Fruit fly (Drosophila melanogaster) whole organism, embryonic: Measurements from ENCODE around the gene Rbp6.

Experiments
- B-H1 ChIP-seq: fragments of 200-800 bp; sonication (Bioruptor generic); IDR thresholded peaks from 3 replicates; pipeline ENCODE4 v1.3.6; 2022; ENCODE audit warnings: missing biosample characterization, missing genetic modification characterization
- BEAF-32 ChIP-seq: fragments of 200-800 bp; sonication (Bioruptor generic); optimal IDR thresholded peaks from 3 replicates; lab custom pipeline; 2017; ENCODE audit warnings: missing biosample characterization, missing genetic modification characterization, mild to moderate bottlenecking, moderate library complexity, missing genetic modification reagents
- BtbVII ChIP-seq: fragments of 200-800 bp; sonication (Bioruptor generic); optimal IDR thresholded peaks from 3 replicates; lab custom pipeline; 2017; ENCODE audit warnings: missing biosample characterization, mild to moderate bottlenecking, missing genetic modification characterization
- CG10959 ChIP-seq: fragments of 200-800 bp; sonication (Bioruptor generic); IDR thresholded peaks from 2 replicates; pipeline ENCODE4 v1.3.6; 2022; ENCODE audit warnings: missing biosample characterization, missing genetic modification characterization
- CG11695 ChIP-seq: fragments of 200-800 bp; sonication (Bioruptor generic); IDR thresholded peaks from 3 replicates; pipeline ENCODE4 v1.3.6; 2022; ENCODE audit warnings: missing biosample characterization, missing genetic modification characterization
- CG13123 ChIP-seq: fragments of 200-800 bp; sonication (Bioruptor generic); optimal IDR thresholded peaks from 2 replicates; lab custom pipeline; 2016; ENCODE audit warnings: missing biosample characterization, missing genetic modification characterization
- CG13296 ChIP-seq: fragments of 200-800 bp; sonication (Bioruptor generic); optimal IDR thresholded peaks from 3 replicates; lab custom pipeline; 2018; ENCODE audit warnings: missing biosample characterization, mild to moderate bottlenecking, missing genetic modification characterization
- CG14441 ChIP-seq: fragments of 200-800 bp; sonication (Bioruptor generic); IDR thresholded peaks from 2 replicates; pipeline ENCODE4 v1.3.6; 2022; ENCODE audit warnings: missing biosample characterization, missing genetic modification characterization
- CG14710 ChIP-seq: fragments of 200-800 bp; sonication (Bioruptor generic); optimal IDR thresholded peaks from 3 replicates; lab custom pipeline; 2019; ENCODE audit warnings: missing biosample characterization, mild to moderate bottlenecking, missing genetic modification characterization, moderate library complexity
- CG16863 ChIP-seq: fragments of 200-800 bp; sonication (Bioruptor generic); optimal IDR thresholded peaks from 3 replicates; lab custom pipeline; 2016; ENCODE audit warnings: missing biosample characterization, missing genetic modification characterization
- CG17385 ChIP-seq: fragments of 200-800 bp; sonication (Bioruptor generic); optimal IDR thresholded peaks from 3 replicates; lab custom pipeline; 2018; ENCODE audit warnings: missing biosample characterization, mild to moderate bottlenecking, missing genetic modification characterization
- CG2120 ChIP-seq: fragments of 200-800 bp; sonication (Bioruptor generic); optimal IDR thresholded peaks from 3 replicates; lab custom pipeline; 2016; ENCODE audit warnings: missing biosample characterization, missing genetic modification characterization
- CG2875 ChIP-seq: fragments of 200-800 bp; sonication (Bioruptor generic); optimal IDR thresholded peaks from 2 replicates; lab custom pipeline; 2017; ENCODE audit warnings: missing biosample characterization, mild to moderate bottlenecking, missing genetic modification characterization, missing genetic modification reagents
- CG31388 ChIP-seq: fragments of 200-800 bp; sonication (Bioruptor generic); optimal IDR thresholded peaks from 2 replicates; lab custom pipeline; 2016; ENCODE audit warnings: missing biosample characterization, missing genetic modification characterization
- CG31441 ChIP-seq: fragments of 200-800 bp; sonication (Bioruptor generic); IDR thresholded peaks from 2 replicates; pipeline ENCODE4 v1.3.6; 2022; ENCODE audit warnings: missing biosample characterization, missing genetic modification characterization
- CG5953 ChIP-seq: fragments of 200-800 bp; sonication (Bioruptor generic); IDR thresholded peaks from 2 replicates; pipeline ENCODE4 v1.3.6; 2022; ENCODE audit warnings: missing biosample characterization, missing genetic modification characterization
- CG6272 ChIP-seq: fragments of 200-800 bp; sonication (Bioruptor generic); IDR thresholded peaks from 2 replicates; pipeline ENCODE4 v1.3.6; 2022; ENCODE audit warnings: missing biosample characterization, missing genetic modification characterization
- CG6689 ChIP-seq: fragments of 200-800 bp; sonication (Bioruptor generic); IDR thresholded peaks from 2 replicates; pipeline ENCODE4 v1.3.6; 2022; ENCODE audit warnings: missing biosample characterization, missing genetic modification characterization
- CG6765 ChIP-seq: fragments of 200-800 bp; sonication (Bioruptor generic); optimal IDR thresholded peaks from 3 replicates; lab custom pipeline; 2017; ENCODE audit warnings: missing biosample characterization, mild to moderate bottlenecking, missing genetic modification characterization
- CG8924 ChIP-seq: fragments of 200-800 bp; optimal IDR thresholded peaks from 3 replicates; lab custom pipeline; 2019; ENCODE audit warnings: missing biosample characterization, mild to moderate bottlenecking, missing genetic modification characterization, moderate library complexity
- Camta ChIP-seq: fragments of 200-800 bp; sonication (Bioruptor generic); optimal IDR thresholded peaks from 2 replicates; lab custom pipeline; 2016; ENCODE audit warnings: missing biosample characterization, missing genetic modification characterization
- D ChIP-seq, 2 experiments: fragments of 200-800 bp in 1 of 2; fragments of >200 bp in 1 of 2; sonication (Bioruptor generic) in 1 of 2; optimal IDR thresholded peaks; 2 replicates in 1 of 2; 3 replicates in 1 of 2; lab custom pipeline; 2017; ENCODE audit warnings: mild to moderate bottlenecking in 1 of 2, missing biosample characterization in 1 of 2, missing genetic modification characterization in 1 of 2, missing genetic modification reagents in 1 of 2
- Dip3 ChIP-seq: fragments of 200-800 bp; sonication (Bioruptor generic); optimal IDR thresholded peaks from 3 replicates; lab custom pipeline; 2016; ENCODE audit warnings: missing biosample characterization, missing genetic modification characterization
- Dref ChIP-seq: fragments of 200-800 bp; sonication (Bioruptor generic); IDR thresholded peaks from 2 replicates; pipeline ENCODE4 v1.3.6; 2022; ENCODE audit warnings: missing biosample characterization, missing genetic modification characterization
- Ets97D ChIP-seq: fragments of 200-800 bp; sonication (Bioruptor generic); optimal IDR thresholded peaks from 3 replicates; lab custom pipeline; 2016; ENCODE audit warnings: missing biosample characterization, missing genetic modification characterization
- Hr51 ChIP-seq, 2 experiments: fragments of 200-800 bp; sonication (Bioruptor generic); optimal IDR thresholded peaks; 2 replicates in 1 of 2; 3 replicates in 1 of 2; lab custom pipeline; 2016 to 2018; ENCODE audit warnings: missing biosample characterization in 2 of 2, missing genetic modification characterization in 2 of 2, mild to moderate bottlenecking in 1 of 2, moderate library complexity in 1 of 2
- Jarid2 ChIP-seq: fragments of 200-800 bp; sonication (Bioruptor generic); optimal IDR thresholded peaks from 3 replicates; lab custom pipeline; 2017; ENCODE audit warnings: mild to moderate bottlenecking, missing biosample characterization, missing genetic modification reagents, missing genetic modification characterization
- Lhr ChIP-seq: fragments of 200-800 bp; sonication (Bioruptor generic); optimal IDR thresholded peaks from 3 replicates; lab custom pipeline; 2017; ENCODE audit warnings: mild to moderate bottlenecking, missing biosample characterization, missing genetic modification reagents, missing genetic modification characterization
- Mad ChIP-seq: fragments of 200-800 bp; sonication (Bioruptor generic); optimal IDR thresholded peaks from 2 replicates; lab custom pipeline; 2016; ENCODE audit warnings: missing biosample characterization, missing genetic modification characterization
- NFAT ChIP-seq: fragments of 200-800 bp; sonication (Bioruptor generic); IDR thresholded peaks from 2 replicates; pipeline ENCODE4 v1.3.6; 2022; ENCODE audit warnings: missing biosample characterization, missing genetic modification characterization
- Nf-YA ChIP-seq: fragments of 200-800 bp; sonication (Bioruptor generic); IDR thresholded peaks from 2 replicates; pipeline ENCODE4 v1.3.6; 2022; ENCODE audit warnings: missing biosample characterization, missing genetic modification characterization
- NfI ChIP-seq: fragments of 200-800 bp; sonication (Bioruptor generic); optimal IDR thresholded peaks from 3 replicates; lab custom pipeline; 2018; ENCODE audit warnings: missing biosample characterization, mild to moderate bottlenecking, missing genetic modification characterization, moderate library complexity
- PHDP ChIP-seq: fragments of 200-800 bp; sonication (Bioruptor generic); optimal IDR thresholded peaks from 3 replicates; lab custom pipeline; 2018; ENCODE audit warnings: missing biosample characterization, mild to moderate bottlenecking, missing genetic modification characterization, moderate library complexity
- Spps ChIP-seq: fragments of 200-800 bp; sonication (Bioruptor generic); optimal IDR thresholded peaks from 2 replicates; lab custom pipeline; 2018; ENCODE audit warnings: missing biosample characterization, mild to moderate bottlenecking, missing genetic modification characterization
- Sry-δ ChIP-seq: fragments of 200-800 bp; sonication (Bioruptor generic); optimal IDR thresholded peaks from 2 replicates; lab custom pipeline; 2016; ENCODE audit warnings: missing biosample characterization, missing genetic modification characterization
- ash1 ChIP-seq: fragments of 200-800 bp; sonication (Bioruptor generic); optimal IDR thresholded peaks from 2 replicates; lab custom pipeline; 2018; ENCODE audit warnings: missing biosample characterization, mild to moderate bottlenecking, missing genetic modification characterization
- br ChIP-seq: fragments of >200 bp; optimal IDR thresholded peaks from 2 replicates; lab custom pipeline; 2017
- danr ChIP-seq: fragments of 200-800 bp; sonication (Bioruptor generic); IDR thresholded peaks from 2 replicates; pipeline ENCODE4 v1.3.6; 2022; ENCODE audit warnings: missing biosample characterization, missing genetic modification characterization
- dpn ChIP-seq, 2 experiments: fragments of 200-800 bp; sonication (Bioruptor generic); optimal IDR thresholded peaks; 3 replicates each; lab custom pipeline; 2016; ENCODE audit warnings: missing biosample characterization in 2 of 2, missing genetic modification characterization in 2 of 2
- esg ChIP-seq: fragments of 200-800 bp; sonication (Bioruptor generic); conservative IDR thresholded peaks from 2 replicates; pipeline ENCODE4 v1.3.6; 2022; ENCODE audit warnings: missing biosample characterization, missing genetic modification characterization
- fd64A ChIP-seq: fragments of 200-800 bp; sonication (Bioruptor generic); optimal IDR thresholded peaks from 3 replicates; lab custom pipeline; 2018; ENCODE audit warnings: missing biosample characterization, mild to moderate bottlenecking, missing genetic modification characterization
- gem ChIP-seq: fragments of 200-800 bp; sonication (Bioruptor generic); optimal IDR thresholded peaks from 2 replicates; lab custom pipeline; 2019; ENCODE audit warnings: missing biosample characterization, mild to moderate bottlenecking, missing genetic modification characterization, moderate library complexity
- grn ChIP-seq: fragments of 200-800 bp; sonication (Bioruptor generic); optimal IDR thresholded peaks from 3 replicates; lab custom pipeline; 2017; ENCODE audit warnings: missing biosample characterization, missing genetic modification characterization
- sens ChIP-seq: fragments of 200-800 bp; sonication (Bioruptor generic); peaks from one replicate; lab custom pipeline; 2016; ENCODE audit warnings: missing biosample characterization, missing genetic modification characterization
- sim ChIP-seq: fragments of 200-800 bp; sonication (Bioruptor generic); IDR thresholded peaks from 2 replicates; pipeline ENCODE4 v1.3.6; 2022; ENCODE audit warnings: missing biosample characterization, missing genetic modification characterization
- ssp ChIP-seq: fragments of 200-800 bp; sonication (Bioruptor generic); IDR thresholded peaks from 2 replicates; pipeline ENCODE4 v1.3.6; 2022; ENCODE audit warnings: missing biosample characterization, missing genetic modification characterization
- tio ChIP-seq: fragments of 200-800 bp; sonication (Bioruptor generic); optimal IDR thresholded peaks from 2 replicates; lab custom pipeline; 2017; ENCODE audit warnings: missing biosample characterization, missing genetic modification characterization, inconsistent platforms
- ttk ChIP-seq: fragments of 200-800 bp; sonication (Bioruptor generic); IDR thresholded peaks from 2 replicates; pipeline ENCODE4 v2.1.2; 2022; ENCODE audit warnings: missing biosample characterization, missing genetic modification characterization
- z ChIP-seq: fragments of 200-800 bp; sonication (Bioruptor generic); IDR thresholded peaks from 3 replicates; pipeline ENCODE4 v1.3.6; 2022; ENCODE audit warnings: missing biosample characterization, missing genetic modification characterization

Gene Rbp6

dm6 chr3L:17015663-17016575 lies 222.1 kb downstream of the Rbp6 start, which contains the start of the genes CG6664 and CG7728 (continued):
- peak; percentile 26; the same call in 1 of the 2 replicates for TF ChIP-seq ttk (GFP tag; lab: Robert Waterston, UW)
- TF ChIP-seq PHDP (tag; lab: Kevin White, UChicago), result no peak
- peak; percentile 39 for TF ChIP-seq Dref
- TF ChIP-seq CG6765, result no peak
- peak; percentile 25 for TF ChIP-seq esg (GFP tag; lab: Robert Waterston, UW)
- TF ChIP-seq fd64A (GFP tag; lab: Kevin White, UChicago), result no peak
- no peak for TF ChIP-seq gem (tag; lab: Kevin White, UChicago)
- no peak for TF ChIP-seq CG17385 (GFP tag; lab: Kevin White, UChicago)
- peak; percentile 76 for TF ChIP-seq CG2120 (GFP tag; lab: Kevin White, UChicago)
- no peak for TF ChIP-seq CG11695 (GFP tag; lab: Robert Waterston, UW)
- TF ChIP-seq Spps, result no peak
- TF ChIP-seq grn (GFP tag; lab: Kevin White, UChicago), result no peak
- no peak for TF ChIP-seq CG2875
- TF ChIP-seq CG14710 (tag; lab: Kevin White, UChicago), result peak; percentile 81
- TF ChIP-seq CG13296 (GFP tag; lab: Kevin White, UChicago), result peak; percentile 36
- 0 out of 2 replicates have a peak, but pooled peaks have one; percentile 16 for TF ChIP-seq CG6689 (GFP tag; lab: Robert Waterston, UW)
- peak; percentile 52; the same call in 1 of the 2 replicates for TF ChIP-seq CG31441 (GFP tag; lab: Robert Waterston, UW)
- no peak for TF ChIP-seq Nf-YA (GFP tag; lab: Robert Waterston, UW)
- TF ChIP-seq Hr51 (GFP tag; optimal IDR thresholded peaks at IDR 0.05; lab: Kevin White, UChicago), result no peak
- TF ChIP-seq Camta (GFP tag; lab: Kevin White, UChicago), result peak; percentile 13
- TF ChIP-seq Dip3 (GFP tag; lab: Kevin White, UChicago), result peak; percentile 35
- no peak for TF ChIP-seq CG13123 (GFP tag; lab: Kevin White, UChicago)
- TF ChIP-seq Ets97D (GFP tag; lab: Kevin White, UChicago), result peak; percentile 12
- TF ChIP-seq BEAF-32 (GFP tag; lab: Kevin White, UChicago), result peak; percentile 80
- no peak for TF ChIP-seq Jarid2 (GFP tag; lab: Kevin White, UChicago)
- TF ChIP-seq CG5953, result no peak
- TF ChIP-seq z (GFP tag; lab: Robert Waterston, UW), result no peak
- TF ChIP-seq CG10959, result no peak
- no peak for TF ChIP-seq tio (GFP tag; lab: Kevin White, UChicago)
- no peak for TF ChIP-seq Mad (GFP tag; lab: Kevin White, UChicago)
- TF ChIP-seq Sry-δ, result peak; percentile 89
- TF ChIP-seq sim, result no peak
- TF ChIP-seq CG16863 (GFP tag; lab: Kevin White, UChicago), result peak; percentile 20
- TF ChIP-seq br (lab: Kevin White, UChicago), result no peak
- TF ChIP-seq ash1, result no peak
- no peak for TF ChIP-seq BtbVII (GFP tag; lab: Kevin White, UChicago)
- TF ChIP-seq Lhr (GFP tag; lab: Kevin White, UChicago), result peak; percentile 40
- peak; percentile 47 for TF ChIP-seq CG8924 (tag; lab: Kevin White, UChicago)
- peak; percentile 46 to 50 for TF ChIP-seq dpn (GFP tag; optimal IDR thresholded peaks at IDR 0.05; lab: Kevin White, UChicago)
- TF ChIP-seq D (optimal IDR thresholded peaks at IDR 0.05; lab: Kevin White, UChicago), result no peak
- TF ChIP-seq D (GFP tag; optimal IDR thresholded peaks at IDR 0.05; lab: Kevin White, UChicago), result peak; percentile 33
- 0 out of 3 replicates have a peak, but pooled peaks have one; percentile 13 for TF ChIP-seq B-H1 (GFP tag; lab: Robert Waterston, UW)
- TF ChIP-seq sens (GFP tag; lab: Kevin White, UChicago), result peak; percentile 84
- peak; percentile 61; the same call in 1 of the 2 replicates for TF ChIP-seq NFAT (GFP tag; lab: Robert Waterston, UW)
- no peak for TF ChIP-seq CG31388 (GFP tag; lab: Kevin White, UChicago)
- peak; percentile 44 for TF ChIP-seq CG6272 (GFP tag; lab: Robert Waterston, UW)
- TF ChIP-seq NfI (GFP tag; lab: Kevin White, UChicago), result peak; percentile 38
- peak; percentile 51 for TF ChIP-seq CG14441
- TF ChIP-seq ssp, result peak; percentile 46
- no peak for TF ChIP-seq danr (GFP tag; lab: Robert Waterston, UW)
